Worm (Caenorhabditis elegans) whole organism, L4 larva: ENCODE data around the gene F28F9.3.

Experiments
- D1046.2 ChIP-seq: fragments of 200-800 bp; sonication (Bioruptor generic); IDR thresholded peaks from 2 replicates; pipeline ENCODE4 v1.3.6; 2022; ENCODE audit warnings: missing genetic modification characterization, missing compliant biosample characterization
- F49E8.2 ChIP-seq: sonication (generic microtip); optimal IDR thresholded peaks from 2 replicates; lab custom pipeline; 2016; ENCODE audit warnings: missing compliant biosample characterization, mild to moderate bottlenecking, missing genetic modification characterization, borderline replicate concordance
- Y48G9A.11 ChIP-seq: fragments of 200-800 bp; sonication (Bioruptor generic); IDR thresholded peaks from 2 replicates; pipeline ENCODE4 v1.3.6; 2022; ENCODE audit warnings: missing genetic modification reagents, missing genetic modification characterization, missing compliant biosample characterization
- ZK546.5 ChIP-seq, 2 experiments: sonication (generic microtip); optimal IDR thresholded peaks; 2 replicates each; lab custom pipeline; 2017; ENCODE audit warnings: missing biosample characterization in 2 of 2, missing genetic modification characterization in 2 of 2
- aha-1 ChIP-seq: fragments of 150-350 bp; peaks from one replicate; lab custom pipeline; 2014; ENCODE audit warnings: missing biosample characterization, missing genetic modification characterization
- aly-2 ChIP-seq: sonication (generic microtip); optimal IDR thresholded peaks from 2 replicates; lab custom pipeline; 2018; ENCODE audit warnings: missing biosample characterization, missing genetic modification characterization
- arid-1 ChIP-seq: fragments of 200-800 bp; sonication (Bioruptor generic); conservative IDR thresholded peaks from 2 replicates; pipeline ENCODE4 v1.3.6; 2022; ENCODE audit warnings: missing genetic modification reagents, missing genetic modification characterization, missing compliant biosample characterization
- ces-1 ChIP-seq: fragments of 150-350 bp; sonication (generic microtip); optimal IDR thresholded peaks from 4 replicates; lab custom pipeline; 2014; ENCODE audit warnings: missing biosample characterization, missing genetic modification reagents, missing genetic modification characterization
- ctbp-1 ChIP-seq: fragments of 200-800 bp; sonication (Bioruptor generic); IDR thresholded peaks from 2 replicates; pipeline ENCODE4 v1.3.6; 2022; ENCODE audit warnings: missing genetic modification reagents, missing genetic modification characterization, missing compliant biosample characterization
- daf-16 ChIP-seq, 3 experiments: sonication (generic microtip); optimal IDR thresholded peaks; 2 replicates each; lab custom pipeline; 2016 to 2017; ENCODE audit warnings: missing genetic modification characterization in 3 of 3, missing genetic modification reagents in 3 of 3, mild to moderate bottlenecking in 2 of 3, missing compliant biosample characterization in 2 of 3, missing biosample characterization in 1 of 3, moderate library complexity in 1 of 3
- daf-8 ChIP-seq: fragments of 200-800 bp; sonication (Bioruptor generic); IDR thresholded peaks from 2 replicates; pipeline ENCODE4 v1.3.6; 2022; ENCODE audit warnings: missing genetic modification characterization, missing compliant biosample characterization
- dmd-6 ChIP-seq: fragments of 200-800 bp; sonication (Bioruptor generic); IDR thresholded peaks from 2 replicates; pipeline ENCODE4 v1.3.6; 2022; ENCODE audit warnings: missing genetic modification reagents, missing genetic modification characterization, missing compliant biosample characterization
- dmd-8 ChIP-seq: fragments of 200-800 bp; sonication (Bioruptor generic); IDR thresholded peaks from 2 replicates; pipeline ENCODE4 v1.3.6; 2022; ENCODE audit warnings: missing genetic modification characterization, missing compliant biosample characterization
- dmd-9 ChIP-seq: fragments of 200-800 bp; sonication (Bioruptor generic); IDR thresholded peaks from 2 replicates; pipeline ENCODE4 v1.3.6; 2022; ENCODE audit warnings: missing genetic modification reagents, missing genetic modification characterization, missing compliant biosample characterization
- dpl-1 ChIP-seq: fragments of 150-350 bp; optimal IDR thresholded peaks from 2 replicates; lab custom pipeline; 2014; ENCODE audit warnings: missing biosample characterization, missing genetic modification reagents, missing genetic modification characterization
- duxl-1 ChIP-seq: sonication (generic microtip); optimal IDR thresholded peaks from 2 replicates; lab custom pipeline; 2016; ENCODE audit warnings: mild to moderate bottlenecking, missing genetic modification characterization, moderate library complexity, missing compliant biosample characterization; ENCODE audit not compliant: poor library complexity
- egl-27 ChIP-seq: sonication (generic microtip); optimal IDR thresholded peaks from 3 replicates; lab custom pipeline; 2017; ENCODE audit warnings: missing biosample characterization, missing genetic modification reagents, missing genetic modification characterization
- fkh-10 ChIP-seq: fragments of 150-350 bp; optimal IDR thresholded peaks from 2 replicates; lab custom pipeline; 2014; ENCODE audit warnings: missing biosample characterization, missing genetic modification reagents, missing genetic modification characterization
- hlh-30 ChIP-seq: sonication (generic microtip); optimal IDR thresholded peaks from 2 replicates; lab custom pipeline; 2017; ENCODE audit warnings: antibody characterized with exemption, mild to moderate bottlenecking, missing genetic modification characterization, missing compliant biosample characterization; ENCODE audit not compliant: insufficient read depth
- jun-1 ChIP-seq: fragments of 150-350 bp; optimal IDR thresholded peaks from 2 replicates; lab custom pipeline; 2014; ENCODE audit warnings: missing biosample characterization, missing genetic modification reagents, missing genetic modification characterization
- lin-39 ChIP-seq: fragments of 150-350 bp; optimal IDR thresholded peaks from 2 replicates; lab custom pipeline; 2014; ENCODE audit warnings: missing biosample characterization, missing genetic modification reagents, missing genetic modification characterization
- lir-3 ChIP-seq: sonication (generic microtip); optimal IDR thresholded peaks from 2 replicates; lab custom pipeline; 2016; ENCODE audit warnings: mild to moderate bottlenecking, missing genetic modification characterization, missing compliant biosample characterization
- lsy-2 ChIP-seq, 2 experiments: fragments of 150-350 bp in 1 of 2; sonication (generic microtip) in 1 of 2; optimal IDR thresholded peaks; 2 replicates each; lab custom pipeline; 2014 to 2017; ENCODE audit warnings: missing biosample characterization in 2 of 2, missing genetic modification characterization in 2 of 2
- mdt-29 ChIP-seq: fragments of 200-800 bp; sonication (Bioruptor generic); IDR thresholded peaks from 2 replicates; pipeline ENCODE4 v1.3.6; 2022; ENCODE audit warnings: missing genetic modification reagents, missing genetic modification characterization, missing compliant biosample characterization
- mep-1 ChIP-seq: fragments of 150-350 bp; sonication (generic microtip); optimal IDR thresholded peaks from 3 replicates; lab custom pipeline; 2014; ENCODE audit warnings: missing biosample characterization, missing genetic modification characterization
- mes-2 ChIP-seq: sonication (generic microtip); optimal IDR thresholded peaks from 2 replicates; lab custom pipeline; 2016; ENCODE audit warnings: missing genotype, mild to moderate bottlenecking, missing genetic modification characterization, missing compliant biosample characterization; ENCODE audit not compliant: poor library complexity, severe bottlenecking
- mxl-2 ChIP-seq: fragments of 200-800 bp; sonication (Bioruptor generic); conservative IDR thresholded peaks from 2 replicates; pipeline ENCODE4 v1.3.6; 2022; ENCODE audit warnings: missing genetic modification reagents, missing genetic modification characterization, missing compliant biosample characterization
- nhr-10 ChIP-seq: fragments of 150-350 bp; optimal IDR thresholded peaks from 2 replicates; lab custom pipeline; 2014; ENCODE audit warnings: missing biosample characterization, missing genetic modification characterization
- nhr-237 ChIP-seq: sonication (generic microtip); optimal IDR thresholded peaks from 2 replicates; lab custom pipeline; 2017; ENCODE audit warnings: missing biosample characterization, missing genetic modification characterization
- nhr-41 ChIP-seq: fragments of 200-800 bp; sonication (Bioruptor generic); IDR thresholded peaks from 2 replicates; pipeline ENCODE4 v1.3.6; 2022; ENCODE audit warnings: missing genetic modification reagents, missing genetic modification characterization, missing compliant biosample characterization
- nhr-77 ChIP-seq: fragments of 150-350 bp; optimal IDR thresholded peaks from 2 replicates; lab custom pipeline; 2014; ENCODE audit warnings: missing biosample characterization, missing genetic modification characterization
- pha-4 ChIP-seq, 2 experiments: fragments of 150-350 bp in 1 of 2; fragments of 200-800 bp in 1 of 2; sonication (Bioruptor generic) in 1 of 2; IDR thresholded peaks in 1 of 2; optimal IDR thresholded peaks in 1 of 2; 2 replicates each; pipeline versions ENCODE4 v1.3.6 to Lab custom; 2014 to 2022; ENCODE audit warnings: missing genetic modification characterization in 2 of 2, missing genetic modification reagents in 2 of 2, missing biosample characterization in 1 of 2, missing compliant biosample characterization in 1 of 2
- php-3 ChIP-seq: fragments of 200-800 bp; sonication (Bioruptor generic); IDR thresholded peaks from 2 replicates; pipeline ENCODE4 v1.3.6; 2022; ENCODE audit warnings: missing genetic modification reagents, missing genetic modification characterization, missing compliant biosample characterization
- skn-1 ChIP-seq: fragments of 150-350 bp; optimal IDR thresholded peaks from 2 replicates; lab custom pipeline; 2014; ENCODE audit warnings: missing biosample characterization, missing genetic modification characterization
- spr-1 ChIP-seq: sonication (generic microtip); optimal IDR thresholded peaks from 2 replicates; lab custom pipeline; 2016; ENCODE audit warnings: mild to moderate bottlenecking, missing genetic modification characterization, missing compliant biosample characterization
- unc-130 ChIP-seq: sonication (generic microtip); optimal IDR thresholded peaks from 2 replicates; lab custom pipeline; 2016; ENCODE audit warnings: missing genetic modification reagents, missing genetic modification characterization, missing compliant biosample characterization
- unc-39 ChIP-seq: sonication (generic microtip); optimal IDR thresholded peaks from 2 replicates; lab custom pipeline; 2017; ENCODE audit warnings: missing biosample characterization, missing genetic modification characterization
- unc-62 ChIP-seq, 3 experiments: fragments of 150-350 bp in 1 of 3; sonication (generic microtip); optimal IDR thresholded peaks in 2 of 3; peaks in 1 of 3; 1 replicate in 1 of 3; 2 replicates in 2 of 3; lab custom pipeline; 2014 to 2017; ENCODE audit warnings: missing biosample characterization in 3 of 3, missing genetic modification characterization in 3 of 3, missing genetic modification reagents in 3 of 3, missing genotype in 1 of 3
- zag-1 ChIP-seq: fragments of 150-350 bp; optimal IDR thresholded peaks from 2 replicates; lab custom pipeline; 2014; ENCODE audit warnings: missing biosample characterization, missing genetic modification characterization
- zfp-3 ChIP-seq: fragments of 200-800 bp; sonication (Bioruptor generic); conservative IDR thresholded peaks from 2 replicates; pipeline ENCODE4 v1.3.6; 2022; ENCODE audit warnings: missing genetic modification reagents, missing genetic modification characterization, missing compliant biosample characterization
- zip-11 ChIP-seq: fragments of 200-800 bp; sonication (Bioruptor generic); IDR thresholded peaks from 2 replicates; pipeline ENCODE4 v1.3.6; 2022; ENCODE audit warnings: missing genetic modification characterization, missing compliant biosample characterization
- zip-2 ChIP-seq: fragments of 150-350 bp; optimal IDR thresholded peaks from 2 replicates; lab custom pipeline; 2014; ENCODE audit warnings: missing biosample characterization, missing genetic modification characterization

The F28F9.3 gene

ce11 chrIV:3840480-3840879 lies 13.8 kb downstream of the F28F9.3 start:
- TF ChIP-seq zfp-3 (no peak), nhr-41 (no peak)

- TF ChIP-seq jun-1 (tag; lab: Kevin White, UChicago): no peak
- no peak for TF ChIP-seq nhr-77
- TF ChIP-seq dmd-6 (GFP tag; lab: Robert Waterston, UW): no peak
- no peak for TF ChIP-seq lin-39 (tag; lab: Kevin White, UChicago)
- TF ChIP-seq mxl-2 (GFP tag; lab: Robert Waterston, UW): no peak
Measured at ce11 chrIV:3841607-3842006, 14.9 kb downstream of the F28F9.3 start.

- TF ChIP-seq pha-4 (GFP tag; IDR thresholded peaks at IDR 0.05; lab: Robert Waterston, UW) (no peak), pha-4 (tag; optimal IDR thresholded peaks at IDR 0.05; lab: Kevin White, UChicago) (no peak), zag-1 (tag; lab: Kevin White, UChicago) (no peak), ctbp-1 (GFP tag; lab: Robert Waterston, UW) (no peak), daf-16 (GFP tag; optimal IDR thresholded peaks at IDR 0.05; lab: Kevin White, UChicago) (no peak), daf-16 (tag; optimal IDR thresholded peaks at IDR 0.05; lab: Kevin White, UChicago) (no peak), F49E8.2 (tag; lab: Kevin White, UChicago) (no peak), lir-3 (tag; lab: Kevin White, UChicago) (no peak), unc-62 (GFP tag; optimal IDR thresholded peaks at IDR 0.05 in 1 of 2; lab: Kevin White, UChicago) (no peak), unc-62 (tag; optimal IDR thresholded peaks at IDR 0.05; lab: Kevin White, UChicago) (no peak), dmd-8 (GFP tag; lab: Robert Waterston, UW) (no peak)
Measured at ce11 chrIV:3843019-3843527, 16.4 kb downstream of the F28F9.3 start.

- TF ChIP-seq dmd-9 (GFP tag; lab: Robert Waterston, UW) (no peak), fkh-10 (GFP tag; lab: Kevin White, UChicago) (no peak), skn-1 (tag; lab: Kevin White, UChicago) (no peak), ZK546.5 (tag; optimal IDR thresholded peaks at IDR 0.05; lab: Kevin White, UChicago) (no peak), lsy-2 (tag; optimal IDR thresholded peaks at IDR 0.05; lab: Kevin White, UChicago) (no peak), arid-1 (no peak), zag-1 (tag; lab: Kevin White, UChicago) (no peak), egl-27 (tag; lab: Kevin White, UChicago) (no peak), aha-1 (tag; lab: Kevin White, UChicago) (no peak), duxl-1 (no peak), mdt-29 (no peak), zip-11 (GFP tag; lab: Robert Waterston, UW) (no peak), lir-3 (tag; lab: Kevin White, UChicago) (no peak), php-3 (GFP tag; lab: Robert Waterston, UW) (no peak), hlh-30 (tag; lab: Kevin White, UChicago) (no peak)
Measured at ce11 chrIV:3844004-3844403, 17.3 kb downstream of the F28F9.3 start.

- no peak for TF ChIP-seq nhr-77
- no peak for TF ChIP-seq zag-1 (tag; lab: Kevin White, UChicago)
- TF ChIP-seq zip-2 (tag; lab: Kevin White, UChicago): no peak
- TF ChIP-seq mep-1: no peak
- TF ChIP-seq unc-39: no peak
- TF ChIP-seq unc-130 (GFP tag; lab: Kevin White, UChicago): no peak
- no peak for TF ChIP-seq dpl-1 (GFP tag; lab: Kevin White, UChicago)
- no peak for TF ChIP-seq php-3 (GFP tag; lab: Robert Waterston, UW)
- TF ChIP-seq nhr-237: no peak
- TF ChIP-seq nhr-10 (tag; lab: Kevin White, UChicago): no peak
- TF ChIP-seq D1046.2 (GFP tag; lab: Robert Waterston, UW): no peak
- TF ChIP-seq mes-2 (tag; lab: Kevin White, UChicago): no peak
- no peak for TF ChIP-seq spr-1 (tag; lab: Kevin White, UChicago)
- no peak for TF ChIP-seq aly-2
- TF ChIP-seq ces-1 (GFP tag; lab: Kevin White, UChicago): no peak
- TF ChIP-seq daf-8 (GFP tag; lab: Robert Waterston, UW): no peak
- no peak for TF ChIP-seq Y48G9A.11 (GFP tag; lab: Robert Waterston, UW)
- no peak for TF ChIP-seq arid-1
- no peak for TF ChIP-seq egl-27 (tag; lab: Kevin White, UChicago)
Measured at ce11 chrIV:3844584-3844983, 17.9 kb downstream of the F28F9.3 start.
